Worm (Caenorhabditis elegans): Measurements from ENCODE around the gene K02F3.9.
A peak's percentile ranks its signal among the peaks of the same experiment; 100 is the strongest.

Gene K02F3.9

ce11 chrIII:843999-844398 is 2.8 kb upstream of the K02F3.9 start:
- TF ChIP-seq Y116A8C.19 (tag; optimal IDR thresholded peaks at IDR 0.05; ENCODE audit: borderline replicate concordance) = no peak
- peak; percentile 18 to 39 for TF ChIP-seq lin-35 (GFP tag; optimal IDR thresholded peaks at IDR 0.05)
- TF ChIP-seq unc-130 (tag; optimal IDR thresholded peaks at IDR 0.05) = peak; percentile 37
- no peak for TF ChIP-seq mef-2 (tag; optimal IDR thresholded peaks at IDR 0.05)
- TF ChIP-seq zag-1 (tag; optimal IDR thresholded peaks at IDR 0.05) = no peak
- TF ChIP-seq snu-23 (GFP tag; optimal IDR thresholded peaks at IDR 0.05) = peak; percentile 49
- TF ChIP-seq nhr-85 (tag) = no peak
- TF ChIP-seq nhr-20 (tag; optimal IDR thresholded peaks at IDR 0.05) = peak; percentile 21
- peak in 1 of 6 experiments; percentile 35 for TF ChIP-seq elt-3 (tag; optimal IDR thresholded peaks at IDR 0.05)
- TF ChIP-seq lin-14 (GFP tag; optimal IDR thresholded peaks at IDR 0.05) = peak; percentile 91
- TF ChIP-seq ceh-90 (tag; optimal IDR thresholded peaks at IDR 0.05) = no peak
- TF ChIP-seq ces-1 (GFP tag; optimal IDR thresholded peaks at IDR 0.05) = no peak
- peak in 1 of 2 experiments; percentile 59 for TF ChIP-seq mdl-1 (tag; optimal IDR thresholded peaks at IDR 0.05)
- no peak for TF ChIP-seq nhr-90 (tag; optimal IDR thresholded peaks at IDR 0.05; ENCODE audit: poor library complexity)
- peak in 1 of 3 experiments; percentile 59 for TF ChIP-seq ceh-82 (tag; optimal IDR thresholded peaks at IDR 0.05)
- TF ChIP-seq nhr-19 (GFP tag; conservative IDR thresholded peaks at IDR 0.05) = peak; percentile 36
- no peak for TF ChIP-seq lin-15B (tag; optimal IDR thresholded peaks at IDR 0.05)
- TF ChIP-seq efl-1 (optimal IDR thresholded peaks at IDR 0.05) = peak; percentile 6 to 15
- TF ChIP-seq efl-1 (GFP tag; optimal IDR thresholded peaks at IDR 0.05 in 1 of 2) = peak; percentile 6 to 79
- TF ChIP-seq sptf-1 (tag; optimal IDR thresholded peaks at IDR 0.05) = no peak
- peak; percentile 48 for TF ChIP-seq mep-1 (tag; optimal IDR thresholded peaks at IDR 0.05)
- peak in 1 of 2 experiments; percentile 19 for TF ChIP-seq lsy-2 (tag; optimal IDR thresholded peaks at IDR 0.05)
- no peak for TF ChIP-seq nhr-84 (tag; optimal IDR thresholded peaks at IDR 0.05)
- TF ChIP-seq nhr-71 (tag; optimal IDR thresholded peaks at IDR 0.05) = peak; percentile 44
- TF ChIP-seq skn-1 (tag; optimal IDR thresholded peaks at IDR 0.05) = peak; percentile 8
- peak in 1 of 3 experiments; percentile 28 for TF ChIP-seq dpl-1 (GFP tag; optimal IDR thresholded peaks at IDR 0.05)
- peak; percentile 43 for TF ChIP-seq rnt-1 (tag; optimal IDR thresholded peaks at IDR 0.05)

- TF ChIP-seq F16B12.6 (tag; optimal IDR thresholded peaks at IDR 0.05) (no peak), ama-1 (optimal IDR thresholded peaks at IDR 0.05) (no peak), elt-3 (tag; optimal IDR thresholded peaks at IDR 0.05) (no peak)
Measured at ce11 chrIII:842630-843029, 1.5 kb upstream of the K02F3.9 start, which contains the start of gene far-8. TSS of gene far-8 (plus strand) at chrIII:842930.

DNA sequence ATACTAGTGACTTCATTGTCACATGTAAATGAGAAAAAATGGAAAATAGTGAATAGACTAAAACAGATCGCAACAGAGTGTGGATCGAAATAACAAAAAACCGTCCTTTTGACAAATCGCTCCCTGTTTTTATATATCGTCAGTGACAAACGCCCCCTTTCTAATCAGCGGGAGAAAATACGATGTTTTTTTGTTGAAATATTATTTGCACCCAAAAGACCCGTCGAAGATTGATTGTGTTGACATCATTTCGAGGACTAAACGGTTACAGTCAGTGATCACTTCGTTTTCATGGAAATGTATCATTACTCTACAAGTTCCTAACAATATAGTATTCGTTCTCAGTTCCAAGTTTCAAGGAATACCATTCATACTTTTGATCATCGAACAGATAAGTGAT is 1.7 kb downstream of the K02F3.9 start, which contains the start of gene dos-3:
dos-3 (minus strand) TSS at position 101 of the 400 bp plus-strand sequence.
- no peak for TF ChIP-seq grh-1 (GFP tag; IDR thresholded peaks at IDR 0.05)
- no peak for TF ChIP-seq unc-30 (tag; optimal IDR thresholded peaks at IDR 0.05)
- TF ChIP-seq unc-62 (GFP tag; optimal IDR thresholded peaks at IDR 0.05) = no peak
- no peak for TF ChIP-seq unc-86 (tag; optimal IDR thresholded peaks at IDR 0.05)
- TF ChIP-seq nhr-28 (tag; optimal IDR thresholded peaks at IDR 0.05) = no peak
- TF ChIP-seq dpl-1 (GFP tag; optimal IDR thresholded peaks at IDR 0.05) = no peak
- no peak for TF ChIP-seq fkh-4 (tag; optimal IDR thresholded peaks at IDR 0.05; ENCODE audit: borderline replicate concordance)

ce11 chrIII:835713-836278 is 5.4 kb downstream of the K02F3.9 start:
- TF ChIP-seq elt-3 (tag; optimal IDR thresholded peaks at IDR 0.05) (no peak), hlh-17 (GFP tag; optimal IDR thresholded peaks at IDR 0.05; ENCODE audit: borderline replicate concordance) (peak; percentile 84), snu-23 (GFP tag; optimal IDR thresholded peaks at IDR 0.05) (peak; percentile 15), lsy-2 (tag; optimal IDR thresholded peaks at IDR 0.05) (peak; percentile 40 to 64), unc-30 (tag; optimal IDR thresholded peaks at IDR 0.05) (no peak), mab-9 (GFP tag; IDR thresholded peaks at IDR 0.05) (no peak), zag-1 (tag; optimal IDR thresholded peaks at IDR 0.05) (no peak), lin-35 (GFP tag; optimal IDR thresholded peaks at IDR 0.05) (peak in 1 of 2 experiments; percentile 19), ceh-88 (GFP tag; IDR thresholded peaks at IDR 0.05) (peak; percentile 73), ceh-90 (tag; optimal IDR thresholded peaks at IDR 0.05) (no peak), C34B4.2 (tag; optimal IDR thresholded peaks at IDR 0.05) (peak; percentile 55), egl-13 (tag; optimal IDR thresholded peaks at IDR 0.05) (peak; percentile 14), jun-1 (tag; optimal IDR thresholded peaks at IDR 0.05) (peak; percentile 68), nhr-47 (tag; optimal IDR thresholded peaks at IDR 0.05) (peak; percentile 68), unc-62 (GFP tag; optimal IDR thresholded peaks at IDR 0.05) (no peak), dsc-1 (tag; optimal IDR thresholded peaks at IDR 0.05) (peak; percentile 32), sup-37 (GFP tag; optimal IDR thresholded peaks at IDR 0.05) (peak; percentile 74), fkh-10 (GFP tag; optimal IDR thresholded peaks at IDR 0.05) (peak; percentile 60), ets-5 (GFP tag; IDR thresholded peaks at IDR 0.05) (peak; percentile 94; the same call in 1 of the 2 replicates), ceh-63 (GFP tag; optimal IDR thresholded peaks at IDR 0.05) (no peak)
